Worm (Caenorhabditis elegans) whole organism, young adult: Measurements from ENCODE around the gene M04D8.8.

ENCODE experiments used
- Y56A3A.18 ChIP-seq: fragments of 200-800 bp; sonication (Bioruptor generic); IDR thresholded peaks from 2 replicates; pipeline ENCODE4 v1.3.6; 2022; ENCODE audit warnings: missing genetic modification reagents, missing genetic modification characterization, missing compliant biosample characterization
- ama-1 ChIP-seq, 3 experiments: fragments of 150-350 bp in 1 of 3; sonication (generic microtip) in 2 of 3; optimal IDR thresholded peaks; 2 replicates each; lab custom pipeline; 2014 to 2018; ENCODE audit warnings: missing biosample characterization in 2 of 3, missing genetic modification characterization in 2 of 3, missing genetic modification reagents in 2 of 3
- attf-3 ChIP-seq: fragments of 200-800 bp; sonication (Bioruptor generic); conservative IDR thresholded peaks from 2 replicates; pipeline ENCODE4 v1.3.6; 2022; ENCODE audit warnings: missing genetic modification reagents, missing genetic modification characterization, missing compliant biosample characterization
- lin-26 ChIP-seq: fragments of 200-800 bp; sonication (Bioruptor generic); IDR thresholded peaks from 2 replicates; pipeline ENCODE4 v1.3.6; 2022; ENCODE audit warnings: missing genetic modification reagents, missing genetic modification characterization, missing compliant biosample characterization
- lin-35 ChIP-seq, 3 experiments: fragments of 150-350 bp in 2 of 3; sonication (generic microtip) in 1 of 3; optimal IDR thresholded peaks; 2 replicates each; lab custom pipeline; 2014 to 2018; ENCODE audit warnings: missing biosample characterization in 3 of 3, missing genetic modification characterization in 3 of 3, missing genetic modification reagents in 3 of 3
- mes-4 ChIP-seq: sonication (generic microtip); optimal IDR thresholded peaks from 2 replicates; lab custom pipeline; 2016; ENCODE audit warnings: missing genotype, missing genetic modification characterization, missing compliant biosample characterization
- nfya-2 ChIP-seq: fragments of 200-800 bp; sonication (Bioruptor generic); IDR thresholded peaks from 2 replicates; pipeline ENCODE4 v1.3.6; 2022; ENCODE audit warnings: missing genetic modification reagents, missing genetic modification characterization, missing compliant biosample characterization
- pha-4 ChIP-seq: fragments of 150-350 bp; sonication (generic microtip); optimal IDR thresholded peaks from 2 replicates; lab custom pipeline; 2014; ENCODE audit warnings: missing biosample characterization, missing genetic modification reagents, missing genetic modification characterization
- unc-62 ChIP-seq: fragments of 150-350 bp; optimal IDR thresholded peaks from 2 replicates; lab custom pipeline; 2014; ENCODE audit warnings: missing biosample characterization, missing genetic modification reagents, missing genetic modification characterization

DNA sequence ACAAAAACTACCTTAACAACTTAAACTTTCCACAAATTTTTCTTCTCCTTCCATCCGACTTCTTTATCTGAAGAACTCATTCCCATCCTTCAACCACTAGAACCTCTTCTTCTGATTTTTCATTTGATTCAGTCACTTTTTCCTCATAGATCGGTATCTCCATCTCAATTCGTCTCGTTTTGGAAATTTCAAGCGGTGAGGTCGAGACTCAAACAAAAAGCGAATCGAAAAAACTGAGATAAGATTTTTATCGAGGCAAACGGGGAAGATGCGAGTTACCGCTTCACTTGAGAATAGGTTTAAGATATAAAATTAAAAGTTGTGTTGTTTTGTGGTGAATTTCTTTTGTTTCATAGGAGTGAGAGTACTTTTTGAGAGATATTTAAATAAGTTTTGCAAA, 42.7 kb upstream of the M04D8.8 start:
- TF ChIP-seq pha-4 (tag; lab: Kevin White, UChicago) (no peak), Y56A3A.18 (GFP tag; lab: Robert Waterston, UW) (no peak), lin-26 (GFP tag; lab: Robert Waterston, UW) (no peak), ama-1 (optimal IDR thresholded peaks at IDR 0.05; lab: Kevin White, UChicago) (no peak), ama-1 (GFP tag; optimal IDR thresholded peaks at IDR 0.05; lab: Kevin White, UChicago) (no peak), lin-35 (GFP tag; optimal IDR thresholded peaks at IDR 0.05; lab: Kevin White, UChicago) (no peak), unc-62 (GFP tag; lab: Kevin White, UChicago) (no peak), mes-4 (tag; lab: Kevin White, UChicago) (no peak), nfya-2 (GFP tag; lab: Robert Waterston, UW) (no peak), attf-3 (GFP tag; lab: Robert Waterston, UW) (no peak)
